Worm (Caenorhabditis elegans): ENCODE results near the gene lpr-5.

Gene lpr-5

DNA sequence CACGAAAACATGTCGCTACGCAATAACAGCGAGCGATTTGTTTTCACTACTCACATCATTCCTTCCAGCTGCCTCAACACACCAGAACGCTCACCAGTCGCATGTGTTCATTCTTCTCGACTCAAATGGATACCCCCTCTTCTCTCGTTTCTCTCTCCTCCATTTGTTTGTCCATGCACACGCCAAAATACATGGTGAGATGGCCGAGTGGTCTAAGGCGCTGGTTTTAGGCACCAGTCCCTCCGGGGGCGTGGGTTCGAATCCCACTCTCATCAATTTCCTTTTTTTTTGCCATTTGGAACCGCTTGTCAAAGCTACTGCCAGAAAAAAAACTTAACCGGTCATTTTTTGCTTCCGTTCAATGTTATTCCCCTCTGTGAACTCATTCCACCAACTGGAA is 33.6 kb downstream of the lpr-5 start (continued):
- peak; percentile 84 for TF ChIP-seq ref-2 (tag; optimal IDR thresholded peaks at IDR 0.05)
- TF ChIP-seq unc-42 (tag; optimal IDR thresholded peaks at IDR 0.05): peak; percentile 68
- peak; percentile 77 for TF ChIP-seq unc-3 (GFP tag; conservative IDR thresholded peaks at IDR 0.05)
- peak; percentile 55 for TF ChIP-seq unc-3 (tag; optimal IDR thresholded peaks at IDR 0.05)
- peak; percentile 8 for TF ChIP-seq tbx-7 (tag; optimal IDR thresholded peaks at IDR 0.05)
- TF ChIP-seq pat-9 (tag; optimal IDR thresholded peaks at IDR 0.05): peak; percentile 71
- TF ChIP-seq ceh-6 (GFP tag; optimal IDR thresholded peaks at IDR 0.05): peak; percentile 77
- no peak for TF ChIP-seq ceh-9 (tag; optimal IDR thresholded peaks at IDR 0.05)
- no peak for TF ChIP-seq ceh-30 (tag; optimal IDR thresholded peaks at IDR 0.05)
- TF ChIP-seq C38D4.7 (GFP tag; optimal IDR thresholded peaks at IDR 0.05): peak; percentile 66
- TF ChIP-seq ceh-22 (tag; optimal IDR thresholded peaks at IDR 0.05): no peak
- peak; percentile 71 for TF ChIP-seq madf-2 (tag; optimal IDR thresholded peaks at IDR 0.05)
- TF ChIP-seq mec-3 (tag; optimal IDR thresholded peaks at IDR 0.05; ENCODE audit: borderline replicate concordance): peak; percentile 40
- no peak for TF ChIP-seq pha-4 (tag; optimal IDR thresholded peaks at IDR 0.05)
- peak; percentile 66 for TF ChIP-seq eyg-1 (tag; optimal IDR thresholded peaks at IDR 0.05)
- TF ChIP-seq hlh-13 (GFP tag; optimal IDR thresholded peaks at IDR 0.05): peak; percentile 34
- TF ChIP-seq ceh-34 (tag; optimal IDR thresholded peaks at IDR 0.05): peak; percentile 75
- peak; percentile 61 for TF ChIP-seq dmd-4 (tag; optimal IDR thresholded peaks at IDR 0.05; ENCODE audit: borderline replicate concordance)
- TF ChIP-seq rnt-1 (tag; optimal IDR thresholded peaks at IDR 0.05): peak; percentile 78
- TF ChIP-seq npax-4 (tag; optimal IDR thresholded peaks at IDR 0.05): peak; percentile 26
- peak; percentile 35 for TF ChIP-seq K02D7.2 (tag; optimal IDR thresholded peaks at IDR 0.05)
- peak; percentile 69 for TF ChIP-seq fkh-6 (tag; optimal IDR thresholded peaks at IDR 0.05)
- peak; percentile 19 for TF ChIP-seq Y22D7AL.16 (tag; optimal IDR thresholded peaks at IDR 0.05)
- no peak for TF ChIP-seq odd-2 (tag; optimal IDR thresholded peaks at IDR 0.05)
- peak; percentile 64 for TF ChIP-seq C08G9.2 (tag; optimal IDR thresholded peaks at IDR 0.05)
- TF ChIP-seq fkh-10 (GFP tag; optimal IDR thresholded peaks at IDR 0.05): peak; percentile 56
- peak; percentile 80 for TF ChIP-seq tbx-2 (tag; optimal IDR thresholded peaks at IDR 0.05)

DNA sequence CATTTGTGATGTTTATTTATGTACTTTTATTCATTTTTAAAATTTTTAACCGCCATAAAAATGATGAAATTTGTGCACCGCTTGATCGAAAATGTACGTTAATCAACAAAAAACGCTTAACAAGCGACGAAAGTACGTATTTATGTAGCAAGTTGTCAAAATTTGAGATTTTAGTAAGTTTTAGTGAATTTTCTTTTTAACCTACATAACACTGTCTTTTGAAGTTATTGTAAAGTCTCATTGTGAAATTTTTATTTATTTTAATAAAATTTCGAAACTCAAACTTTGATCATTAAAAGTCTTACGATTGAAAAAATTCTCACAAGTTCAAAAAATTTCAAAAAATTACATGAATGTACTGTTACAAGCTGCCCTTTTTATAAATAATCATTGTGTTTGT is 35.4 kb downstream of the lpr-5 start:
- TF ChIP-seq npax-4 (tag; optimal IDR thresholded peaks at IDR 0.05): no peak
- no peak for TF ChIP-seq nhr-232 (tag; optimal IDR thresholded peaks at IDR 0.05)
- no peak for TF ChIP-seq ceh-31 (tag; optimal IDR thresholded peaks at IDR 0.05)
- no peak for TF ChIP-seq lim-6 (tag; optimal IDR thresholded peaks at IDR 0.05)
- TF ChIP-seq gmeb-2 (tag; optimal IDR thresholded peaks at IDR 0.05): no peak
- TF ChIP-seq unc-42 (tag; optimal IDR thresholded peaks at IDR 0.05): no peak
- TF ChIP-seq hlh-30 (tag; optimal IDR thresholded peaks at IDR 0.05; ENCODE audit: insufficient read depth): no peak
- TF ChIP-seq ceh-14 (tag; optimal IDR thresholded peaks at IDR 0.05): no peak
- TF ChIP-seq sox-2 (GFP tag; IDR thresholded peaks at IDR 0.05): no peak
- TF ChIP-seq pax-1 (tag; optimal IDR thresholded peaks at IDR 0.05): no peak
- no peak for TF ChIP-seq pat-9 (tag; optimal IDR thresholded peaks at IDR 0.05)
- no peak for TF ChIP-seq fax-1 (tag; optimal IDR thresholded peaks at IDR 0.05)
- TF ChIP-seq dmd-4 (tag; optimal IDR thresholded peaks at IDR 0.05; ENCODE audit: borderline replicate concordance): no peak
- no peak for TF ChIP-seq pha-4 (tag; optimal IDR thresholded peaks at IDR 0.05)

DNA sequence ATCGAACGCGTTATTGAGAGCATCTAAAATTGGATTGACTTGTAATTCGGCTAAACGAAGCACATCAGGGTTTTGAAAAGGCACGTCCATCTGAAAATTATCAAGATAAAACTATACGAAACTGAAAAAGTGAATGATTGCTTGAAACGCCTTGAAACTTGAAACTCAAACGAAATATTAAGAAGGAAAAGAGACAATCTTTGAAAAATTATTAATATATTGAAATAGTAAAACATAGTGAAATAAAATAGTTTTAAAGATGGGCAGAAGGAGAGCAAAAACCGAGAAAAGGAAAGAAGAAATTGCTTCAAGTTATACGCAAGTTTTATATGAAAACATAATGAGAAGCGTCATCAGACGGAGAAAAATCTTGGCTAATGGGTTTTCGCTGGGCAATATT is 36.2 kb downstream of the lpr-5 start, which contains the start of gene W02H3.3:
Gene W02H3.3 (minus strand): TSS at position 101 of the 400 bp plus-strand sequence.
- TF ChIP-seq pag-3 (tag; optimal IDR thresholded peaks at IDR 0.05; ENCODE audit: borderline replicate concordance) (no peak), K02D7.2 (tag; optimal IDR thresholded peaks at IDR 0.05) (no peak), elt-4 (tag; optimal IDR thresholded peaks at IDR 0.05) (no peak), tbx-2 (tag; optimal IDR thresholded peaks at IDR 0.05) (no peak), ahr-1 (tag; optimal IDR thresholded peaks at IDR 0.05) (no peak), ceh-18 (tag; optimal IDR thresholded peaks at IDR 0.05) (no peak), sox-4 (tag; optimal IDR thresholded peaks at IDR 0.05) (no peak), sdc-2 (tag; optimal IDR thresholded peaks at IDR 0.05) (no peak), eyg-1 (tag; optimal IDR thresholded peaks at IDR 0.05) (no peak), ceh-48 (tag; optimal IDR thresholded peaks at IDR 0.05) (no peak), C08G9.2 (tag; optimal IDR thresholded peaks at IDR 0.05) (no peak), fkh-10 (GFP tag; optimal IDR thresholded peaks at IDR 0.05) (no peak), nhr-232 (tag; optimal IDR thresholded peaks at IDR 0.05) (no peak), gmeb-2 (tag; optimal IDR thresholded peaks at IDR 0.05) (no peak)

Measured in whole organism, late embryonic.